Fruit fly (Drosophila melanogaster): ENCODE results near the gene Pbp95.

- no peak for TF ChIP-seq CG15710 (tag; optimal IDR thresholded peaks at IDR 0.05)
- no peak for TF ChIP-seq gl (tag; optimal IDR thresholded peaks at IDR 0.05)
- no peak for TF ChIP-seq CG32121 (GFP tag; IDR thresholded peaks at IDR 0.05)
- no peak for TF ChIP-seq EcR (GFP tag; optimal IDR thresholded peaks at IDR 0.05)
- TF ChIP-seq CG10348 (GFP tag; IDR thresholded peaks at IDR 0.05), result no peak
- TF ChIP-seq CG17806 (tag; optimal IDR thresholded peaks at IDR 0.05), result no peak
- no peak for TF ChIP-seq CG13204 (GFP tag; optimal IDR thresholded peaks at IDR 0.05)
- no peak for TF ChIP-seq CG8301 (tag; optimal IDR thresholded peaks at IDR 0.05)
- TF ChIP-seq CG9948 (tag; optimal IDR thresholded peaks at IDR 0.05), result no peak
Observed at dm6 chr3R:7993506-7993905, 20.1 kb upstream of the Pbp95 start.

All from whole organism, pupa.